Fruit fly (Drosophila melanogaster) whole organism, embryonic: Measurements from ENCODE around the gene Sem1.

Experiments
- Ada2b ChIP-seq: fragments of 200-800 bp; sonication (Bioruptor generic); IDR thresholded peaks from 2 replicates; pipeline ENCODE4 v1.3.6; 2022; ENCODE audit warnings: missing biosample characterization, missing genetic modification characterization
- Aef1 ChIP-seq: fragments of 200-800 bp; sonication (Bioruptor generic); IDR thresholded peaks from 3 replicates; pipeline ENCODE4 v1.3.6; 2022; ENCODE audit warnings: missing biosample characterization, missing genetic modification characterization
- Antp ChIP-seq: fragments of 200-800 bp; sonication (Bioruptor generic); optimal IDR thresholded peaks from 3 replicates; lab custom pipeline; 2016; ENCODE audit warnings: missing biosample characterization, missing genetic modification characterization
- CG10274 ChIP-seq: fragments of 200-800 bp; sonication (Bioruptor generic); optimal IDR thresholded peaks from 3 replicates; lab custom pipeline; 2017; ENCODE audit warnings: missing biosample characterization, mild to moderate bottlenecking, missing genetic modification characterization
- CG15479 ChIP-seq: fragments of 200-800 bp; sonication (Bioruptor generic); optimal IDR thresholded peaks from 3 replicates; lab custom pipeline; 2019; ENCODE audit warnings: missing biosample characterization, mild to moderate bottlenecking, missing genetic modification characterization, moderate library complexity
- CG15601 ChIP-seq: fragments of 200-800 bp; sonication (Bioruptor generic); optimal IDR thresholded peaks from 3 replicates; lab custom pipeline; 2019; ENCODE audit warnings: missing biosample characterization, mild to moderate bottlenecking, missing genetic modification characterization, moderate library complexity
- CG17385 ChIP-seq: fragments of 200-800 bp; sonication (Bioruptor generic); optimal IDR thresholded peaks from 3 replicates; lab custom pipeline; 2018; ENCODE audit warnings: missing biosample characterization, mild to moderate bottlenecking, missing genetic modification characterization
- CG18262 ChIP-seq: fragments of 200-800 bp; optimal IDR thresholded peaks from 3 replicates; lab custom pipeline; 2019; ENCODE audit warnings: missing biosample characterization, mild to moderate bottlenecking, missing genetic modification characterization, moderate library complexity
- CG2129 ChIP-seq: fragments of 200-800 bp; sonication (Bioruptor generic); IDR thresholded peaks from 2 replicates; pipeline ENCODE4 v1.3.6; 2022; ENCODE audit warnings: missing biosample characterization, missing genetic modification characterization; ENCODE audit not compliant: partially characterized antibody
- CG30403 ChIP-seq: fragments of 200-800 bp; sonication (Bioruptor generic); optimal IDR thresholded peaks from 3 replicates; lab custom pipeline; 2016; ENCODE audit warnings: missing biosample characterization, missing genetic modification characterization
- CG33213 ChIP-seq: fragments of 200-800 bp; sonication (Bioruptor generic); optimal IDR thresholded peaks from 3 replicates; lab custom pipeline; 2016; ENCODE audit warnings: missing biosample characterization, missing genetic modification characterization
- CG34224 ChIP-seq: fragments of 200-800 bp; sonication (Bioruptor generic); IDR thresholded peaks from 3 replicates; pipeline ENCODE4 v1.3.6; 2022; ENCODE audit warnings: missing biosample characterization, missing genetic modification characterization; ENCODE audit not compliant: partially characterized antibody
- CG42726 ChIP-seq: fragments of 200-800 bp; sonication (Bioruptor generic); IDR thresholded peaks from 2 replicates; pipeline ENCODE4 v1.3.6; 2022; ENCODE audit warnings: missing biosample characterization, missing genetic modification characterization; ENCODE audit not compliant: partially characterized antibody
- CG4360 ChIP-seq: fragments of 200-800 bp; sonication (Bioruptor generic); IDR thresholded peaks from 2 replicates; pipeline ENCODE4 v1.3.6; 2022; ENCODE audit warnings: missing biosample characterization, missing genetic modification characterization
- CG4424 ChIP-seq: fragments of 200-800 bp; sonication (Bioruptor generic); optimal IDR thresholded peaks from 3 replicates; lab custom pipeline; 2016; ENCODE audit warnings: missing biosample characterization, missing genetic modification characterization
- CG5953 ChIP-seq: fragments of 200-800 bp; sonication (Bioruptor generic); IDR thresholded peaks from 2 replicates; pipeline ENCODE4 v1.3.6; 2022; ENCODE audit warnings: missing biosample characterization, missing genetic modification characterization
- CG6689 ChIP-seq: fragments of 200-800 bp; sonication (Bioruptor generic); IDR thresholded peaks from 2 replicates; pipeline ENCODE4 v1.3.6; 2022; ENCODE audit warnings: missing biosample characterization, missing genetic modification characterization
- CG7372 ChIP-seq: fragments of 200-800 bp; sonication (Bioruptor generic); IDR thresholded peaks from 2 replicates; pipeline ENCODE4 v1.3.6; 2022; ENCODE audit warnings: missing biosample characterization, missing genetic modification characterization
- CG8290 ChIP-seq, 3 experiments: fragments of 200-800 bp; sonication (Bioruptor generic); optimal IDR thresholded peaks; 2 replicates each; lab custom pipeline; 2016 to 2019; ENCODE audit warnings: missing biosample characterization in 3 of 3, missing genetic modification characterization in 3 of 3, mild to moderate bottlenecking in 2 of 3, moderate library complexity in 1 of 3
- CG8359 ChIP-seq: fragments of 200-800 bp; sonication (Bioruptor generic); optimal IDR thresholded peaks from 2 replicates; lab custom pipeline; 2017; ENCODE audit warnings: missing biosample characterization, mild to moderate bottlenecking, missing genetic modification characterization, borderline replicate concordance
- ERR ChIP-seq: fragments of 200-800 bp; sonication (Bioruptor generic); optimal IDR thresholded peaks from 2 replicates; lab custom pipeline; 2016; ENCODE audit warnings: missing biosample characterization, missing genetic modification characterization
- Ets65A ChIP-seq: fragments of 200-800 bp; sonication (Bioruptor generic); peaks from one replicate; lab custom pipeline; 2016; ENCODE audit warnings: missing biosample characterization, missing genetic modification characterization
- HmgD ChIP-seq: fragments of 200-800 bp; sonication (Bioruptor generic); optimal IDR thresholded peaks from 3 replicates; lab custom pipeline; 2016; ENCODE audit warnings: missing biosample characterization, missing genetic modification characterization
- MTF-1 ChIP-seq: fragments of 200-800 bp; sonication (Bioruptor generic); optimal IDR thresholded peaks from 2 replicates; lab custom pipeline; 2018; ENCODE audit warnings: missing biosample characterization, mild to moderate bottlenecking, missing genetic modification characterization, borderline replicate concordance
- Med ChIP-seq: fragments of 200-800 bp; sonication (Bioruptor generic); peaks from one replicate; lab custom pipeline; 2016; ENCODE audit warnings: missing biosample characterization, missing genetic modification characterization, mild to moderate bottlenecking, inconsistent platforms, moderate library complexity
- Sin3A ChIP-seq: fragments of >200 bp; optimal IDR thresholded peaks from 2 replicates; lab custom pipeline; 2018
- Xrp1 ChIP-seq: fragments of 200-800 bp; sonication (Bioruptor generic); IDR thresholded peaks from 2 replicates; pipeline ENCODE4 v1.3.6; 2022; ENCODE audit warnings: missing biosample characterization, missing genetic modification characterization
- ase ChIP-seq: fragments of 200-800 bp; sonication (Bioruptor generic); IDR thresholded peaks from 3 replicates; pipeline ENCODE4 v1.3.6; 2022; ENCODE audit warnings: missing biosample characterization, missing genetic modification characterization
- br ChIP-seq: fragments of >200 bp; optimal IDR thresholded peaks from 2 replicates; lab custom pipeline; 2017
- bsh ChIP-seq, 2 experiments: fragments of 200-800 bp; sonication (Bioruptor generic); optimal IDR thresholded peaks; 2 replicates each; lab custom pipeline; 2017 to 2018; ENCODE audit warnings: mild to moderate bottlenecking in 2 of 2, missing biosample characterization in 2 of 2, missing genetic modification characterization in 2 of 2, moderate library complexity in 1 of 2
- cg ChIP-seq: fragments of 200-800 bp; sonication (Bioruptor generic); optimal IDR thresholded peaks from 3 replicates; lab custom pipeline; 2019; ENCODE audit warnings: missing biosample characterization, mild to moderate bottlenecking, missing genetic modification characterization, moderate library complexity
- corto ChIP-seq: fragments of 200-800 bp; sonication (Bioruptor generic); optimal IDR thresholded peaks from 2 replicates; lab custom pipeline; 2016; ENCODE audit warnings: missing biosample characterization, mild to moderate bottlenecking, missing genetic modification characterization, moderate library complexity
- crp ChIP-seq, 2 experiments: fragments of 200-800 bp; sonication (Bioruptor generic); optimal IDR thresholded peaks; 2 replicates in 1 of 2; 3 replicates in 1 of 2; lab custom pipeline; 2017; ENCODE audit warnings: missing biosample characterization in 2 of 2, missing genetic modification characterization in 2 of 2, mild to moderate bottlenecking in 1 of 2, moderate library complexity in 1 of 2
- dati ChIP-seq: fragments of 200-800 bp; sonication (Bioruptor generic); IDR thresholded peaks from 2 replicates; pipeline ENCODE4 v1.3.6; 2022; ENCODE audit warnings: missing biosample characterization, missing genetic modification characterization
- ewg ChIP-seq: fragments of 200-800 bp; sonication (Bioruptor generic); optimal IDR thresholded peaks from 3 replicates; lab custom pipeline; 2017; ENCODE audit warnings: mild to moderate bottlenecking, missing biosample characterization, missing genetic modification reagents, missing genetic modification characterization
- gsb ChIP-seq: fragments of 200-800 bp; sonication (Bioruptor generic); IDR thresholded peaks from 2 replicates; pipeline ENCODE4 v1.3.6; 2022; ENCODE audit warnings: missing biosample characterization, missing genetic modification characterization
- hbn ChIP-seq: fragments of 200-800 bp; sonication (Bioruptor generic); IDR thresholded peaks from 2 replicates; pipeline ENCODE4 v1.3.6; 2022; ENCODE audit warnings: missing biosample characterization, missing genetic modification characterization; ENCODE audit not compliant: partially characterized antibody
- inv ChIP-seq: fragments of 200-800 bp; sonication (Bioruptor generic); IDR thresholded peaks from 2 replicates; pipeline ENCODE4 v1.3.6; 2022; ENCODE audit warnings: missing biosample characterization, missing genetic modification characterization; ENCODE audit not compliant: partially characterized antibody
- jing ChIP-seq: fragments of 200-800 bp; sonication (Bioruptor generic); optimal IDR thresholded peaks from 2 replicates; lab custom pipeline; 2018; ENCODE audit warnings: missing biosample characterization, mild to moderate bottlenecking, missing genetic modification characterization
- klu ChIP-seq: fragments of 200-800 bp; sonication (Bioruptor generic); IDR thresholded peaks from 2 replicates; pipeline ENCODE4 v1.3.6; 2022; ENCODE audit warnings: missing biosample characterization, missing genetic modification characterization
- lilli ChIP-seq: fragments of 200-800 bp; sonication (Bioruptor generic); optimal IDR thresholded peaks from 3 replicates; lab custom pipeline; 2016; ENCODE audit warnings: missing biosample characterization, missing genetic modification characterization
- odd ChIP-seq: fragments of 200-800 bp; sonication (Bioruptor generic); optimal IDR thresholded peaks from 2 replicates; lab custom pipeline; 2017; ENCODE audit warnings: missing biosample characterization, mild to moderate bottlenecking, missing genetic modification characterization
- onecut ChIP-seq: fragments of 200-800 bp; sonication (Bioruptor generic); IDR thresholded peaks from 2 replicates; pipeline ENCODE4 v1.3.6; 2022; ENCODE audit warnings: missing biosample characterization, missing genetic modification characterization
- org-1 ChIP-seq: fragments of 200-800 bp; sonication (Bioruptor generic); optimal IDR thresholded peaks from 2 replicates; lab custom pipeline; 2017; ENCODE audit warnings: missing biosample characterization, missing genetic modification characterization
- pnt ChIP-seq: fragments of 200-800 bp; sonication (Bioruptor generic); optimal IDR thresholded peaks from 3 replicates; lab custom pipeline; 2016; ENCODE audit warnings: missing biosample characterization, missing genetic modification characterization
- sc ChIP-seq, 3 experiments: fragments of >200 bp in 2 of 3; fragments of 200-800 bp in 1 of 3; sonication (Bioruptor generic) in 1 of 3; optimal IDR thresholded peaks; 2 replicates in 2 of 3; 3 replicates in 1 of 3; lab custom pipeline; 2017; ENCODE audit warnings: mild to moderate bottlenecking in 1 of 3, missing biosample characterization in 1 of 3, missing genetic modification characterization in 1 of 3, missing genetic modification reagents in 1 of 3
- stwl ChIP-seq: fragments of 200-800 bp; sonication (Bioruptor generic); optimal IDR thresholded peaks from 3 replicates; lab custom pipeline; 2018; ENCODE audit warnings: missing biosample characterization, mild to moderate bottlenecking, missing genetic modification characterization, moderate library complexity
- wek ChIP-seq: fragments of 200-800 bp; sonication (Bioruptor generic); optimal IDR thresholded peaks from 3 replicates; lab custom pipeline; 2018; ENCODE audit warnings: missing biosample characterization, mild to moderate bottlenecking, missing genetic modification characterization, moderate library complexity

Sem1 gene

DNA sequence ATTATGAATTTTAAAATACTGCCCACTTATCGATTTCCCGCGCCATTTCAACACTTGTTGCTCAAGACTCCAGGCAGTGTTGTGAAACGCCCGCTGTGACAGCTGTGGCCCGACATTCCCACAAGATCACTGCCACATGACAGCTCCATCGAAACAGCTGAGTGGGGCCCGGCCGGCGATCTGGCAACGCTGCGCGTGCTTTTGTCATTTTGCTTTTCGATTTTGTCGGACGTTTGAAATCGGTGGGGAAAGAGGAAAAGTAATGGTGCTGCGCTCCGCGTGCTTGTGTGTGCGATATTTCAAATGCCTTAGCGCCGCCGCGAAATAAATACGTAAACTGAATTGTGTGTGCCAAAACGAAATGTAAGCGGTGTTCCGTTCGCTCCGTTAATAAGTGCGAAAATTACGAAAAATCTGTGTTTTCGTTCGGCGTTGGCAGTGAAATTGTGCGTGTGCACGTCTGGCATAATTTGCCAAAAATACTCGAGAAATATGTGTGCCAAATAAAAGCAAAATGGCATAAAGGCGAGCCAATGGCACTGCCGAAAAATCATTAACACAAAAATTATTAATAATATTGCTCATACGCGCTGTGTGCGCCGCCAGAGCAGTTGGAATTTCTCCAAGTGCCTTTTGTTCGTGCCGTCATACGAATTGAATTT lies 21.5 kb upstream of the Sem1 start:
- peak; percentile 1 for TF ChIP-seq CG8290 (GFP tag; optimal IDR thresholded peaks at IDR 0.05; lab: Kevin White, UChicago)
- peak in 1 of 2 experiments; percentile 89 for TF ChIP-seq CG8290 (tag; optimal IDR thresholded peaks at IDR 0.05; lab: Kevin White, UChicago)
- TF ChIP-seq MTF-1 (GFP tag; lab: Kevin White, UChicago) = peak; percentile 49
- TF ChIP-seq wek (GFP tag; lab: Kevin White, UChicago) = no peak
- TF ChIP-seq CG15601 (tag; lab: Kevin White, UChicago) = peak; percentile 8
- TF ChIP-seq Med (GFP tag; lab: Kevin White, UChicago) = peak; percentile 95
- TF ChIP-seq Antp (GFP tag; lab: Kevin White, UChicago) = peak; percentile 51
- TF ChIP-seq CG17385 (GFP tag; lab: Kevin White, UChicago) = peak; percentile 57
- 0 out of 2 replicates have a peak, but pooled peaks have one; percentile 42 for TF ChIP-seq CG6689 (GFP tag; lab: Robert Waterston, UW)
- no peak; the same call in 1 of the 2 replicates for TF ChIP-seq klu (GFP tag; lab: Robert Waterston, UW)
- TF ChIP-seq corto (GFP tag; lab: Kevin White, UChicago) = no peak
- peak; percentile 60 for TF ChIP-seq lilli (GFP tag; lab: Kevin White, UChicago)
- peak; percentile 28 for TF ChIP-seq ERR (GFP tag; lab: Kevin White, UChicago)
- TF ChIP-seq CG7372 (GFP tag; lab: Robert Waterston, UW) = 0 out of 2 replicates have a peak, but pooled peaks have one; percentile 27
- no peak for TF ChIP-seq CG8359 (GFP tag; lab: Kevin White, UChicago)
- no peak for TF ChIP-seq CG4360 (GFP tag; lab: Robert Waterston, UW)
- TF ChIP-seq CG33213 (GFP tag; lab: Kevin White, UChicago) = peak; percentile 37
- peak; percentile 38 for TF ChIP-seq CG18262 (tag; lab: Kevin White, UChicago)
- peak in 1 of 2 experiments; percentile 28 for TF ChIP-seq bsh (GFP tag; optimal IDR thresholded peaks at IDR 0.05; lab: Kevin White, UChicago)
- no peak for TF ChIP-seq jing
- no peak for TF ChIP-seq pnt (GFP tag; lab: Kevin White, UChicago)
- TF ChIP-seq sc (optimal IDR thresholded peaks at IDR 0.05; lab: Kevin White, UChicago) = no peak
- TF ChIP-seq sc (GFP tag; optimal IDR thresholded peaks at IDR 0.05; lab: Kevin White, UChicago) = no peak
- TF ChIP-seq ase (GFP tag; lab: Robert Waterston, UW) = peak; percentile 51; the same call in 1 of the 3 replicates
- TF ChIP-seq HmgD (GFP tag; lab: Kevin White, UChicago) = peak; percentile 78
- peak; percentile 7 for TF ChIP-seq odd (GFP tag; lab: Kevin White, UChicago)
- TF ChIP-seq CG5953 (GFP tag; lab: Robert Waterston, UW) = peak; percentile 41
- peak; percentile 47 for TF ChIP-seq org-1 (GFP tag; lab: Kevin White, UChicago)
- no peak for TF ChIP-seq CG15479 (GFP tag; lab: Kevin White, UChicago)
- peak; percentile 79 for TF ChIP-seq onecut (GFP tag; lab: Robert Waterston, UW)
- no peak for TF ChIP-seq CG2129 (GFP tag; lab: Robert Waterston, UW)
- peak; percentile 52 for TF ChIP-seq Ada2b (GFP tag; lab: Robert Waterston, UW)
- TF ChIP-seq Sin3A (lab: Kevin White, UChicago) = peak; percentile 44
- TF ChIP-seq CG42726 = peak; percentile 71
- TF ChIP-seq stwl (tag; lab: Kevin White, UChicago) = peak; percentile 86
- peak; percentile 71 for TF ChIP-seq CG34224 (GFP tag; lab: Robert Waterston, UW)
- TF ChIP-seq gsb = peak; percentile 26; the same call in 1 of the 2 replicates
- TF ChIP-seq cg (GFP tag; lab: Kevin White, UChicago) = peak; percentile 47
- TF ChIP-seq Aef1 = peak; percentile 40
- TF ChIP-seq Ets65A = peak; percentile 68
- TF ChIP-seq inv = peak; percentile 47; the same call in 1 of the 2 replicates
- TF ChIP-seq CG10274 (GFP tag; lab: Kevin White, UChicago) = peak; percentile 34
- TF ChIP-seq crp (GFP tag; optimal IDR thresholded peaks at IDR 0.05; lab: Kevin White, UChicago) = peak; percentile 99 to 100
- no peak for TF ChIP-seq br (lab: Kevin White, UChicago)
- peak; percentile 59 for TF ChIP-seq hbn (GFP tag; lab: Robert Waterston, UW)
- TF ChIP-seq Xrp1 (GFP tag; lab: Robert Waterston, UW) = no peak
- peak; percentile 47 for TF ChIP-seq ewg (GFP tag; lab: Kevin White, UChicago)
- peak; percentile 8 for TF ChIP-seq CG4424
- peak; percentile 44 for TF ChIP-seq CG30403
- TF ChIP-seq dati = no peak
